Fruit fly (Drosophila melanogaster): Measurements from ENCODE around the gene CG34132.

The CG34132 gene

DNA sequence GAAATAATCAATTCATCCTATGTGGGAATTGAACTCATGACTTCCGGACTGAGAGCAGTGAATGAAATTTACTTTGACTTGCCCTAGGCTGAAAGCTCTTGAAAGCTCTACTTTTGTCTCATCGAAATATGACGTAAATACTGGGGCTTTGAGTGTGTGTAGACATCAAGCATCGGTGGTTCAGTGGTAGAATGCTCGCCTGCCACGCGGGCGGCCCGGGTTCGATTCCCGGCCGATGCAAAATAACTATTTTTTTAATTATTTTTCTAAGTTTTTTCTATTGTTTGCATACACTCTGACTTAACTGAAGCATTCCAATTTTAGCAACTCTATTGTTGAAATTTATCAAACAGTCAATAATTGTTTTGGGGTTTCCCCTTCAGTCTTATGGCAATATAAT, 12.6 kb upstream of the CG34132 start (continued):
- TF ChIP-seq row (GFP tag; IDR thresholded peaks at IDR 0.05) (no peak), Antp (GFP tag; optimal IDR thresholded peaks at IDR 0.05) (no peak), amos (GFP tag; IDR thresholded peaks at IDR 0.05; ENCODE audit: partially characterized antibody) (peak; percentile 72), CG12769 (tag; optimal IDR thresholded peaks at IDR 0.05) (no peak), nmo (GFP tag; optimal IDR thresholded peaks at IDR 0.05) (no peak), CG2889 (GFP tag; IDR thresholded peaks at IDR 0.05) (no peak), mld (GFP tag; IDR thresholded peaks at IDR 0.05; ENCODE audit: partially characterized antibody) (peak; percentile 94), unc-4 (GFP tag; IDR thresholded peaks at IDR 0.05; ENCODE audit: partially characterized antibody) (peak; percentile 59), trh (GFP tag; optimal IDR thresholded peaks at IDR 0.05) (no peak), sr (GFP tag; IDR thresholded peaks at IDR 0.05) (no peak), CG7786 (GFP tag; optimal IDR thresholded peaks at IDR 0.05) (no peak), dmrt11E (tag; optimal IDR thresholded peaks at IDR 0.05) (no peak), CG6272 (GFP tag; IDR thresholded peaks at IDR 0.05) (no peak), Poxn (GFP tag; IDR thresholded peaks at IDR 0.05) (no peak), Stat92E (GFP tag; optimal IDR thresholded peaks at IDR 0.05) (no peak), CG32767 (GFP tag; IDR thresholded peaks at IDR 0.05) (no peak), CG6765 (GFP tag; optimal IDR thresholded peaks at IDR 0.05) (no peak), Pdp1 (GFP tag; optimal IDR thresholded peaks at IDR 0.05) (no peak), CG8388 (GFP tag; optimal IDR thresholded peaks at IDR 0.05) (no peak), CG12104 (GFP tag; optimal IDR thresholded peaks at IDR 0.05) (no peak), nerfin-2 (GFP tag; IDR thresholded peaks at IDR 0.05; ENCODE audit: partially characterized antibody) (peak; percentile 94), bbx (GFP tag; IDR thresholded peaks at IDR 0.05; ENCODE audit: partially characterized antibody) (peak; percentile 79), Atf6 (GFP tag; IDR thresholded peaks at IDR 0.05) (0 out of 2 replicates have a peak, but pooled peaks have one; percentile 31), hkb (optimal IDR thresholded peaks at IDR 0.05) (no peak), hkb (GFP tag; IDR thresholded peaks at IDR 0.05) (peak; percentile 32; the same call in 1 of the 2 replicates), inv (GFP tag; IDR thresholded peaks at IDR 0.05; ENCODE audit: partially characterized antibody) (peak; percentile 39; the same call in 1 of the 2 replicates), slbo (GFP tag; IDR thresholded peaks at IDR 0.05) (0 out of 2 replicates have a peak, but pooled peaks have one; percentile 15), Deaf1 (tag; optimal IDR thresholded peaks at IDR 0.05) (no peak), CG34224 (GFP tag; IDR thresholded peaks at IDR 0.05; ENCODE audit: partially characterized antibody) (peak; percentile 70), Jarid2 (GFP tag; optimal IDR thresholded peaks at IDR 0.05) (no peak), otp (GFP tag; IDR thresholded peaks at IDR 0.05) (no peak), Gug (GFP tag; IDR thresholded peaks at IDR 0.05) (no peak), Meics (GFP tag; optimal IDR thresholded peaks at IDR 0.05) (no peak), Opbp (GFP tag; IDR thresholded peaks at IDR 0.05; ENCODE audit: partially characterized antibody) (peak; percentile 92), ci (GFP tag; IDR thresholded peaks at IDR 0.05) (peak; percentile 17; the same call in 2 of the 3 replicates), Dref (GFP tag; IDR thresholded peaks at IDR 0.05) (no peak), Scr (GFP tag; IDR thresholded peaks at IDR 0.05; ENCODE audit: partially characterized antibody) (peak; percentile 70), CG1603 (tag; optimal IDR thresholded peaks at IDR 0.05) (no peak), schlank (tag; optimal IDR thresholded peaks at IDR 0.05) (no peak), ato (GFP tag; IDR thresholded peaks at IDR 0.05; ENCODE audit: partially characterized antibody) (peak; percentile 93), disco-r (GFP tag; optimal IDR thresholded peaks at IDR 0.05) (no peak), CG13287 (GFP tag; IDR thresholded peaks at IDR 0.05; ENCODE audit: partially characterized antibody) (peak; percentile 74), Doc3 (GFP tag; IDR thresholded peaks at IDR 0.05; ENCODE audit: partially characterized antibody) (peak; percentile 50; the same call in 2 of the 3 replicates), Awh (GFP tag; IDR thresholded peaks at IDR 0.05) (no peak), Rfx (GFP tag; IDR thresholded peaks at IDR 0.05) (peak; percentile 18; the same call in 1 of the 2 replicates), H15 (GFP tag; IDR thresholded peaks at IDR 0.05) (no peak), vnd (GFP tag; IDR thresholded peaks at IDR 0.05; ENCODE audit: partially characterized antibody) (peak; percentile 84), tin (GFP tag; optimal IDR thresholded peaks at IDR 0.05) (no peak), crp (GFP tag; optimal IDR thresholded peaks at IDR 0.05) (no peak)

Data from whole organism, embryonic.